Worm (Caenorhabditis elegans) whole organism, mixed stage, embryonic: ENCODE data around the gene F37C12.14.

Source experiments
- ces-1 ChIP-seq: fragments of 150-350 bp; optimal IDR thresholded peaks from 2 replicates; lab custom pipeline; 2014; ENCODE audit warnings: missing biosample characterization, missing genetic modification reagents, missing genetic modification characterization
- elt-3 ChIP-seq: fragments of 150-350 bp; optimal IDR thresholded peaks from 2 replicates; lab custom pipeline; 2014; ENCODE audit warnings: missing biosample characterization, missing genetic modification characterization
- nhr-12 ChIP-seq: fragments of 150-350 bp; optimal IDR thresholded peaks from 2 replicates; lab custom pipeline; 2014; ENCODE audit warnings: missing biosample characterization, missing genetic modification characterization
- nhr-237 ChIP-seq: fragments of 150-350 bp; optimal IDR thresholded peaks from 2 replicates; lab custom pipeline; 2014; ENCODE audit warnings: missing biosample characterization, missing genetic modification characterization
- ztf-11 ChIP-seq: fragments of 150-350 bp; optimal IDR thresholded peaks from 2 replicates; lab custom pipeline; 2014; ENCODE audit warnings: missing biosample characterization, missing genetic modification characterization

ce11 chrIII:7165816-7166229 is 19.6 kb downstream of the F37C12.14 start:
- TF ChIP-seq ces-1 (GFP tag; lab: Kevin White, UChicago) (peak; percentile 10), elt-3 (tag; lab: Kevin White, UChicago) (no peak), nhr-237 (tag; lab: Kevin White, UChicago) (no peak), nhr-12 (tag; lab: Kevin White, UChicago) (no peak), ztf-11 (tag; lab: Kevin White, UChicago) (no peak)
